Fruit fly (Drosophila melanogaster) whole organism, adult: ENCODE results near the gene Targ1.
A peak's percentile ranks its signal among the peaks of the same experiment; 100 is the strongest.

ENCODE experiments used
- CG11617 ChIP-seq: fragments of 200-800 bp; sonication (Bioruptor generic); optimal IDR thresholded peaks from 2 replicates; lab custom pipeline; 2017; ENCODE audit warnings: mild to moderate bottlenecking, missing biosample characterization, missing genetic modification reagents, missing genetic modification characterization
- CG12768 ChIP-seq: fragments of 200-800 bp; sonication (Bioruptor generic); optimal IDR thresholded peaks from 2 replicates; lab custom pipeline; 2017; ENCODE audit warnings: missing biosample characterization, missing genetic modification characterization, mild to moderate bottlenecking, moderate library complexity, missing genetic modification reagents
- CG14711 ChIP-seq: fragments of 200-800 bp; sonication (Bioruptor generic); optimal IDR thresholded peaks from 2 replicates; lab custom pipeline; 2018; ENCODE audit warnings: missing biosample characterization, mild to moderate bottlenecking, missing genetic modification characterization, moderate library complexity
- CG1620 ChIP-seq: fragments of 200-800 bp; sonication (Bioruptor generic); optimal IDR thresholded peaks from 2 replicates; lab custom pipeline; 2016; ENCODE audit warnings: missing biosample characterization, missing genetic modification characterization
- CG33017 ChIP-seq: fragments of 200-800 bp; sonication (Bioruptor generic); optimal IDR thresholded peaks from 2 replicates; lab custom pipeline; 2018; ENCODE audit warnings: missing biosample characterization, mild to moderate bottlenecking, missing genetic modification characterization, moderate library complexity
- CG5204 ChIP-seq: fragments of 200-800 bp; sonication (Bioruptor generic); optimal IDR thresholded peaks from 2 replicates; lab custom pipeline; 2016; ENCODE audit warnings: missing biosample characterization, missing genetic modification characterization
- CG7045 ChIP-seq: fragments of 200-800 bp; sonication (Bioruptor generic); optimal IDR thresholded peaks from 2 replicates; lab custom pipeline; 2017; ENCODE audit warnings: missing biosample characterization, mild to moderate bottlenecking, missing genetic modification characterization
- CG7101 ChIP-seq: fragments of 200-800 bp; sonication (Bioruptor generic); optimal IDR thresholded peaks from 2 replicates; lab custom pipeline; 2018; ENCODE audit warnings: missing biosample characterization, mild to moderate bottlenecking, missing genetic modification characterization, moderate library complexity
- Clk ChIP-seq: fragments of 200-800 bp; sonication (Bioruptor generic); optimal IDR thresholded peaks from 2 replicates; lab custom pipeline; 2017; ENCODE audit warnings: missing biosample characterization, missing genetic modification characterization
- Crg-1 ChIP-seq: fragments of 200-800 bp; sonication (Bioruptor generic); optimal IDR thresholded peaks from 2 replicates; lab custom pipeline; 2016; ENCODE audit warnings: missing biosample characterization, missing genetic modification characterization
- Hr96 ChIP-seq: fragments of 200-800 bp; sonication (Bioruptor generic); optimal IDR thresholded peaks from 2 replicates; lab custom pipeline; 2016; ENCODE audit warnings: missing biosample characterization, missing genetic modification characterization
- Mnt ChIP-seq: fragments of 200-800 bp; sonication (Bioruptor generic); optimal IDR thresholded peaks from 2 replicates; lab custom pipeline; 2016; ENCODE audit warnings: missing biosample characterization, mild to moderate bottlenecking, missing genetic modification characterization
- bab1 ChIP-seq: fragments of 200-800 bp; sonication (Bioruptor generic); optimal IDR thresholded peaks from 3 replicates; lab custom pipeline; 2019; ENCODE audit warnings: missing biosample characterization, mild to moderate bottlenecking, missing genetic modification characterization, moderate library complexity
- cic ChIP-seq: fragments of 200-800 bp; sonication (Bioruptor generic); optimal IDR thresholded peaks from 2 replicates; lab custom pipeline; 2017; ENCODE audit warnings: missing biosample characterization, mild to moderate bottlenecking, missing genetic modification characterization, moderate library complexity
- cnc ChIP-seq, 2 experiments: fragments of >200 bp; optimal IDR thresholded peaks; 2 replicates each; lab custom pipeline; 2017
- kay ChIP-seq: fragments of 200-800 bp; sonication (Bioruptor generic); peaks from one replicate; lab custom pipeline; 2016; ENCODE audit warnings: missing biosample characterization, missing genetic modification characterization, borderline replicate concordance
- ovo ChIP-seq: fragments of 200-800 bp; sonication (Bioruptor generic); optimal IDR thresholded peaks from 2 replicates; lab custom pipeline; 2016; ENCODE audit warnings: missing biosample characterization, missing genetic modification characterization
- pad ChIP-seq: fragments of 200-800 bp; sonication (Bioruptor generic); optimal IDR thresholded peaks from 3 replicates; lab custom pipeline; 2017; ENCODE audit warnings: missing biosample characterization, missing genetic modification characterization, mild to moderate bottlenecking, moderate library complexity, missing genetic modification reagents
- tj ChIP-seq: fragments of 200-800 bp; sonication (Bioruptor generic); optimal IDR thresholded peaks from 3 replicates; lab custom pipeline; 2017; ENCODE audit warnings: missing biosample characterization, mild to moderate bottlenecking, missing genetic modification characterization, moderate library complexity
- toe ChIP-seq: fragments of 200-800 bp; sonication (Bioruptor generic); optimal IDR thresholded peaks from 2 replicates; lab custom pipeline; 2016; ENCODE audit warnings: missing biosample characterization, missing genetic modification characterization

The Targ1 gene

DNA sequence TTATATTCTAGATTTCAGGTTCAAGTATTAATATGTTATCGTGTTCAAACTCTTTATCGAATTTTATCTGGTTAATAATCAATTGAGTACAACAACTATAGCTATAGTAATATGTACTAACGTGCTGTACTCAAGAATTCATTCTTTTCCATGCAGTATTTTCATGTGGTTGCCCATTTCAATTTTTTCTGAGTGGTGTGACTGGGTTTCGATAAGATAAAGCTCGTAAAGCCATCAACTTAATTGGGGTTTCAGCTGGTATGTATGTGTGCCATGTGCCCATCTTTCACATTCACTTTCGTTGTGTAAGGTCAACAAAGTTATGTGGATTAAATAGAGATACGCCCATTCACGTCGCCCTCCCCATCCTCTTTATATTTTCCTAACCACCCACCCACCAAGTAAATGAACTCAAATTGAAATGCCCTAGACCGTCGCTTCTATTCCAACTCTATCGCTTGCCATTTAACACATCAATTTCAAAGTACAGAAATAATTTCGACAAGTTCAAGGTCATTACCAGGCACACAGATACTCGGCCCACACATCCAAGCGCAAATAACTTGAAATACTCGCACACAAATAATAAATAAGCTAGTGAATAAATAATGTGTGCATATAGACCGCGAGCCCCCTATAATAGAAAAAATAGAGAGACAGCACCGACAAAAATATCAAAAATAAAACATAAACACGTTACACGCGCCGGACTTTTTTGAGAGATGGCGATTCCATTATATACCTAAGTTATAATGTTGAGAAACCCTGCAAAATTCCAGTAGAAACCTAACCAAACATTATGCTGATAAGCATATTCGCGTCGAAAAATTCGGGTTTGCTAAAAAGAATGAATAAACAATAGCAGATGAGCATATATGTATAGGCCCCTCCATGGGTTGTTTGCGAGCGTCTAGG, 2.2 kb upstream of the Targ1 start:
- TF ChIP-seq tj (peak; percentile 81), CG7101 (tag; lab: Kevin White, UChicago) (peak; percentile 6), Crg-1 (GFP tag; lab: Kevin White, UChicago) (no peak), CG12768 (peak; percentile 21)

DNA sequence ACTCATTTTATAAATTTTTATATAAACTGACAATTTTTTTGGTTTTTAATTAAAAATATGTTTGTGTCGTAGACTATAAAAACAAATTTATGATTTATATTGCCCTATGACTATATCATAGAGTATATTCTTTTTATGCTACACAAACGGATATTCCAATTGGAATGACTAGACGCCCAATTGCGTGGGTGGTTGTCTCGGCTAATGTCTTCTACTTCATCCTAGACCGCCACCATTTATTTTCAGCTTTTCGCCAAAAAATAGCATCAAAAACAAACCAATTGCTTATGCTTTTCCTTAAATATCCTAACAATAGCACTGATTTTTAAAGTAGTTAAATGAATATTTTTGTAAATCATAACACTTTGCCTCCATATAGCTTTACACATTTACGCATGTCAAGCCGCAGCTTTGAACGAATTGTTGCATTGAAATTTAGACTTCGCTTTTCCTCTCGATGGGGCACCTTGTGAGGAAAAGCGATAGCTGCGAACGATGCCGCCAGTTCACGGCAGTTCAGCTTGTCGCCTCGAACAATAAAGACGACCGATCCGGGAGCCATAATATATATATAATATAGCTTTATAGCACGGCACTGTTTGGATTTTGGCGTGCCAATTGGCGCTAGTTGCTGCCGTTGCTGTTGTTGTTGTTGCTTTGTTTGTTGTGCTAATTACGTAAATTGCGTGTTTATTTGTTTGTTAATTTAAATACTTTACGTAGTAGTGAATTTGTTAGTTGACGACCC, 479 bp downstream of the Targ1 start:
- TF ChIP-seq pad (GFP tag; lab: Kevin White, UChicago) (no peak), toe (GFP tag; lab: Kevin White, UChicago) (peak; percentile 39)

DNA sequence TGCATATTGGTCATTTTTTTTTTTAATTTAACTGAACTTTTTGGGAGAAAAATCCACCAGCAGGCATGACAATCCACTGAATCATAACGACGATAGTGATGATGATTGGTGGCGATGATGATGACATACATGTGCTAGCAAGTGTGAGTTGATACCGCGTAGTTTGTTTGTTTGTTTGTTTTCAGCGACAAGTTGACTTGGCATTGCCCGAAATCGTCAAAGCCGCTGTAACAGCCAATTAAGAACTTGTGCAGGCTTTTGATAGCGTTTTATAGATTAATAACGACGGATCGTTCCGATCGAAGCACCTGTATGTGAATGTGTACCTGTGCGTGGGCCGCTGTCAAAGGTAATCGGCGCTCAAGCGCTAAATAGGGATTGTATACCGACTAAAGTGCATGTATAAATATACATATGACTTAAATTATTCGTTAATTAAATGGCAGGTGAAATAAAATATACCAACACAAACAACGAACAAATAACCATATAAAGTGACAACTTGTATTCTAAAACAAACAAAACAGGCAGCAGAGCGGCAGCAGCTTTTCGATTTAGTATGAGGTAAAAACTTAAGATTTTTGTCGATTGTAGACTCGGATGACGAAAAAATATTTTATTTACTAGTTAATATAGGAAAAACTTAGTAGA, 1.3 kb downstream of the Targ1 start:
- TF ChIP-seq Clk (GFP tag; lab: Kevin White, UChicago) (no peak), bab1 (no peak), CG12768 (no peak), CG14711 (no peak), kay (GFP tag; lab: Kevin White, UChicago) (peak; percentile 90), tj (no peak), CG7101 (tag; lab: Kevin White, UChicago) (no peak), CG5204 (no peak)

DNA sequence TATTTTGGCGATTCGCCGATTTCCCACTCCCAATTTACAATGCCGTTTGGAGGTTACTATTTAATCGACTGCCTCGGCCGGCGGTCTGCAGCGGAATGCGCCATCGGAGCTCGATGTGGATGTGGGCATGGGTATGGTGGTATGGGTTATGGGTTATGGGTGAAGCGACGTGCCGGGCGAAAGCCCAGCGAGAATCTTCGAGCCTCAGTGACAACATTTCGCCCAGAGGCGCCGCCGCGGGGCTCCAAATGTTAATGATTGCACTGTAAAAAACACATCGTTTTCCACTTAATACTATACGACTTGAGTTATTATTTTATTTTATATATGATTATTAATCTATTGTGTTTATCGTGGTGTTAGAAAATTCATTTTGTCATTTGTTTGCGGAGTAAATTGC, 2.1 kb downstream of the Targ1 start:
- no peak for TF ChIP-seq bab1
- no peak for TF ChIP-seq CG7045 (GFP tag; lab: Kevin White, UChicago)
- TF ChIP-seq CG7101 (tag; lab: Kevin White, UChicago), result no peak
- TF ChIP-seq Mnt (GFP tag; lab: Kevin White, UChicago), result no peak
- TF ChIP-seq toe (GFP tag; lab: Kevin White, UChicago), result no peak
- TF ChIP-seq CG11617, result no peak
- TF ChIP-seq kay (GFP tag; lab: Kevin White, UChicago), result peak; percentile 72
- no peak for TF ChIP-seq CG33017 (tag; lab: Kevin White, UChicago)
- TF ChIP-seq Crg-1 (GFP tag; lab: Kevin White, UChicago), result no peak
- TF ChIP-seq Hr96 (GFP tag; lab: Kevin White, UChicago), result no peak
- peak; percentile 48 for TF ChIP-seq CG12768
- no peak for TF ChIP-seq pad (GFP tag; lab: Kevin White, UChicago)
- no peak for TF ChIP-seq CG14711

DNA sequence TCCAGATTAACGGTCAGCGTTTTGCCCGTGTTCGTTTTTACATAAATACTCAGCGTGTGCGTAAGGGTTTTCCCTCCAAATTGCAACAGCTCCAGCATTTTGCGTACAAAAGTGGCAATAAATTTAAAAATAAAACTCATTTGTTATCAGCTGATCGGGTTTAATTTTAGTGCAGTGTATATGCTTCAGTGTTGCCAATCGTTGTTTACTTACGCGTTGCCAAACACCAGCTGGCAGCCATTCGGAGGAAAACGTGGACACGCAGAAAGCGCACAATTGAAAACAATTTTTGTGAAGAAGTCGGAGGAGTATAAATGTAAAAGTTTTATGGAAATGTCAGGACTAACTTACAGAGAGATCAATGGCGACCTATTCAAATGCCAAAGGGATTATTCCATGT, 6.1 kb downstream of the Targ1 start, which contains the start of the genes Targ3 and park:
TSS of gene Targ3 (plus strand) at position 269 of the 400 bp plus-strand sequence.
TSS of gene park (minus strand) at position 291 of the 400 bp plus-strand sequence.
- TF ChIP-seq CG7045 (GFP tag; lab: Kevin White, UChicago) (peak; percentile 14), tj (peak; percentile 30), Hr96 (GFP tag; lab: Kevin White, UChicago) (peak; percentile 31), cic (peak; percentile 2), toe (GFP tag; lab: Kevin White, UChicago) (peak; percentile 56), cnc (optimal IDR thresholded peaks at IDR 0.05; lab: Kevin White, UChicago) (no peak), Mnt (GFP tag; lab: Kevin White, UChicago) (peak; percentile 37), CG14711 (peak; percentile 23), CG7101 (tag; lab: Kevin White, UChicago) (peak; percentile 47), Clk (GFP tag; lab: Kevin White, UChicago) (no peak), CG12768 (peak; percentile 9), kay (GFP tag; lab: Kevin White, UChicago) (no peak), ovo (GFP tag; lab: Kevin White, UChicago) (peak; percentile 53), Crg-1 (GFP tag; lab: Kevin White, UChicago) (peak; percentile 82), CG5204 (peak; percentile 59), CG33017 (tag; lab: Kevin White, UChicago) (peak; percentile 9), bab1 (peak; percentile 50), CG11617 (peak; percentile 49), pad (GFP tag; lab: Kevin White, UChicago) (peak; percentile 1), CG1620 (peak; percentile 85)

DNA sequence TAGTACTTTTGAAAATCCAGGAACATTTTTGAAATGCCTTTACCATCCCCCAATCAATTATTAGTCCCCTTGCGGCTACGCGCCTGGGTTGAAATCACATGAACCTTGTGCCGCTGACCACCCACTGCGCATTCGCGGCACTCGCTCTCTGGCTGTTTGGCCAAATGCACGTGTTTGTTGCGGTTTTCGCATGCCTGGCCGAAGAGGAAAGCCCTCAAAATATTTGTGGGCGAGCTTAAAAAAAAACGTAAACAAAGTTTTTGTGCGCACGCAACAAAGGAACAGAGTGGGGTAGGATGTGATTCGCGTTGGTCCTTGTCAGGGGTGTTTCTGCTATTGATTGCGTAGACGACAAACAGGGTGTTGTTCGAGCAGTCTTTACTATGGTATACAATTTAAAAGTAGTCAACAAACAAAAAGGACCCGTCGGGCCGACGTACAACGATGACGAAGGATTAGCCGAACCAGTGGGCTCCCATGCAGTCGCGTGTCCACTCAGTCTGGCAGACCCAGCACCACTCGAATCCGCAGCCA, 8.2 kb downstream of the Targ1 start:
- TF ChIP-seq cic (peak; percentile 9), bab1 (no peak), Mnt (GFP tag; lab: Kevin White, UChicago) (peak; percentile 33), CG5204 (no peak)
